Fruit fly (Drosophila melanogaster) whole organism, embryonic: ENCODE measurements around the gene CG10353.

Source experiments
- CG10147 ChIP-seq: fragments of 200-800 bp; sonication (Bioruptor generic); optimal IDR thresholded peaks from 2 replicates; lab custom pipeline; 2019; ENCODE audit warnings: missing biosample characterization, mild to moderate bottlenecking, missing genetic modification characterization, moderate library complexity
- CG1024 ChIP-seq: fragments of 200-800 bp; sonication (Bioruptor generic); IDR thresholded peaks from 2 replicates; pipeline ENCODE4 v1.3.6; 2022; ENCODE audit warnings: missing biosample characterization, missing genetic modification characterization
- CG10267 ChIP-seq: fragments of 200-800 bp; sonication (Bioruptor generic); optimal IDR thresholded peaks from 2 replicates; lab custom pipeline; 2018; ENCODE audit warnings: missing biosample characterization, mild to moderate bottlenecking, missing genetic modification characterization, moderate library complexity
- CG10959 ChIP-seq: fragments of 200-800 bp; sonication (Bioruptor generic); IDR thresholded peaks from 2 replicates; pipeline ENCODE4 v1.3.6; 2022; ENCODE audit warnings: missing biosample characterization, missing genetic modification characterization
- CG14667 ChIP-seq: fragments of 200-800 bp; sonication (Bioruptor generic); IDR thresholded peaks from 2 replicates; pipeline ENCODE4 v1.3.6; 2022; ENCODE audit warnings: missing biosample characterization, missing genetic modification characterization
- CG14710 ChIP-seq: fragments of 200-800 bp; sonication (Bioruptor generic); optimal IDR thresholded peaks from 3 replicates; lab custom pipeline; 2019; ENCODE audit warnings: missing biosample characterization, mild to moderate bottlenecking, missing genetic modification characterization, moderate library complexity
- CG16779 ChIP-seq: fragments of 200-800 bp; sonication (Bioruptor generic); IDR thresholded peaks from 2 replicates; pipeline ENCODE4 v1.3.6; 2022; ENCODE audit warnings: missing biosample characterization, missing genetic modification characterization
- CG18262 ChIP-seq: fragments of 200-800 bp; optimal IDR thresholded peaks from 3 replicates; lab custom pipeline; 2019; ENCODE audit warnings: missing biosample characterization, mild to moderate bottlenecking, missing genetic modification characterization, moderate library complexity
- CG2120 ChIP-seq: fragments of 200-800 bp; sonication (Bioruptor generic); optimal IDR thresholded peaks from 3 replicates; lab custom pipeline; 2016; ENCODE audit warnings: missing biosample characterization, missing genetic modification characterization
- CG2712 ChIP-seq: fragments of 200-800 bp; optimal IDR thresholded peaks from 3 replicates; lab custom pipeline; 2019; ENCODE audit warnings: missing biosample characterization, mild to moderate bottlenecking, missing genetic modification characterization, moderate library complexity
- CG2889 ChIP-seq: fragments of 200-800 bp; sonication (Bioruptor generic); IDR thresholded peaks from 3 replicates; pipeline ENCODE4 v1.3.6; 2022; ENCODE audit warnings: missing biosample characterization, missing genetic modification characterization
- CG32532 ChIP-seq: fragments of 200-800 bp; sonication (Bioruptor generic); IDR thresholded peaks from 2 replicates; pipeline ENCODE4 v1.3.6; 2022; ENCODE audit warnings: missing biosample characterization, missing genetic modification characterization
- CG4617 ChIP-seq: fragments of 200-800 bp; sonication (Bioruptor generic); optimal IDR thresholded peaks from 3 replicates; lab custom pipeline; 2016; ENCODE audit warnings: missing biosample characterization, missing genetic modification characterization, borderline replicate concordance
- CG7357 ChIP-seq: fragments of 200-800 bp; sonication (Bioruptor generic); IDR thresholded peaks from 3 replicates; pipeline ENCODE4 v1.3.6; 2022; ENCODE audit warnings: missing biosample characterization, missing genetic modification characterization
- CG8290 ChIP-seq, 3 experiments: fragments of 200-800 bp; sonication (Bioruptor generic); optimal IDR thresholded peaks; 2 replicates each; lab custom pipeline; 2016 to 2019; ENCODE audit warnings: missing biosample characterization in 3 of 3, missing genetic modification characterization in 3 of 3, mild to moderate bottlenecking in 2 of 3, moderate library complexity in 1 of 3
- CG9797 ChIP-seq: fragments of 200-800 bp; sonication (Bioruptor generic); optimal IDR thresholded peaks from 3 replicates; lab custom pipeline; 2018; ENCODE audit warnings: missing biosample characterization, mild to moderate bottlenecking, missing genetic modification characterization
- CTCF ChIP-seq: fragments of 200-800 bp; sonication (Bioruptor generic); optimal IDR thresholded peaks from 2 replicates; lab custom pipeline; 2017; ENCODE audit warnings: missing biosample characterization, mild to moderate bottlenecking, missing genetic modification characterization, moderate library complexity
- D19A ChIP-seq: fragments of 200-800 bp; optimal IDR thresholded peaks from 3 replicates; lab custom pipeline; 2019; ENCODE audit warnings: missing biosample characterization, mild to moderate bottlenecking, missing genetic modification characterization, moderate library complexity
- Dll ChIP-seq: fragments of 200-800 bp; sonication (Bioruptor generic); IDR thresholded peaks from 4 replicates; pipeline ENCODE4 v1.3.6; 2022; ENCODE audit warnings: missing biosample characterization, missing genetic modification characterization; ENCODE audit not compliant: partially characterized antibody
- Ets65A ChIP-seq: fragments of 200-800 bp; sonication (Bioruptor generic); peaks from one replicate; lab custom pipeline; 2016; ENCODE audit warnings: missing biosample characterization, missing genetic modification characterization
- Ets97D ChIP-seq: fragments of 200-800 bp; sonication (Bioruptor generic); optimal IDR thresholded peaks from 3 replicates; lab custom pipeline; 2016; ENCODE audit warnings: missing biosample characterization, missing genetic modification characterization
- Fer2 ChIP-seq: fragments of 200-800 bp; sonication (Bioruptor generic); optimal IDR thresholded peaks from 2 replicates; lab custom pipeline; 2018; ENCODE audit warnings: missing biosample characterization, mild to moderate bottlenecking, missing genetic modification characterization, moderate library complexity
- Fer3 ChIP-seq: fragments of 200-800 bp; sonication (Bioruptor generic); optimal IDR thresholded peaks from 2 replicates; lab custom pipeline; 2018; ENCODE audit warnings: missing biosample characterization, mild to moderate bottlenecking, missing genetic modification characterization, moderate library complexity
- Med ChIP-seq: fragments of 200-800 bp; sonication (Bioruptor generic); peaks from one replicate; lab custom pipeline; 2016; ENCODE audit warnings: missing biosample characterization, missing genetic modification characterization, mild to moderate bottlenecking, inconsistent platforms, moderate library complexity
- NfI ChIP-seq: fragments of 200-800 bp; sonication (Bioruptor generic); optimal IDR thresholded peaks from 3 replicates; lab custom pipeline; 2018; ENCODE audit warnings: missing biosample characterization, mild to moderate bottlenecking, missing genetic modification characterization, moderate library complexity
- Ptx1 ChIP-seq: fragments of 200-800 bp; sonication (Bioruptor generic); IDR thresholded peaks from 2 replicates; pipeline ENCODE4 v1.3.6; 2022; ENCODE audit warnings: missing biosample characterization, missing genetic modification characterization
- Sox102F ChIP-seq: fragments of 200-800 bp; sonication (Bioruptor generic); optimal IDR thresholded peaks from 2 replicates; lab custom pipeline; 2018; ENCODE audit warnings: missing biosample characterization, mild to moderate bottlenecking, missing genetic modification characterization, moderate library complexity
- Sry-δ ChIP-seq: fragments of 200-800 bp; sonication (Bioruptor generic); optimal IDR thresholded peaks from 2 replicates; lab custom pipeline; 2016; ENCODE audit warnings: missing biosample characterization, missing genetic modification characterization
- YL-1 ChIP-seq: fragments of 200-800 bp; sonication (Bioruptor generic); optimal IDR thresholded peaks from 3 replicates; lab custom pipeline; 2017; ENCODE audit warnings: missing biosample characterization, mild to moderate bottlenecking, missing genetic modification characterization
- aop ChIP-seq: fragments of 200-800 bp; sonication (Bioruptor generic); IDR thresholded peaks from 2 replicates; pipeline ENCODE4 v1.3.6; 2022; ENCODE audit warnings: missing biosample characterization, missing genetic modification characterization
- ase ChIP-seq: fragments of 200-800 bp; sonication (Bioruptor generic); IDR thresholded peaks from 3 replicates; pipeline ENCODE4 v1.3.6; 2022; ENCODE audit warnings: missing biosample characterization, missing genetic modification characterization
- cas ChIP-seq: fragments of 200-800 bp; sonication (Bioruptor generic); IDR thresholded peaks from 2 replicates; pipeline ENCODE4 v1.3.6; 2022; ENCODE audit warnings: missing biosample characterization, missing genetic modification characterization
- chinmo ChIP-seq: fragments of 200-800 bp; sonication (Bioruptor generic); IDR thresholded peaks from 4 replicates; pipeline ENCODE4 v1.3.6; 2022; ENCODE audit warnings: missing biosample characterization, missing genetic modification characterization; ENCODE audit not compliant: partially characterized antibody
- corto ChIP-seq: fragments of 200-800 bp; sonication (Bioruptor generic); optimal IDR thresholded peaks from 2 replicates; lab custom pipeline; 2016; ENCODE audit warnings: missing biosample characterization, mild to moderate bottlenecking, missing genetic modification characterization, moderate library complexity
- crc ChIP-seq: fragments of 200-800 bp; sonication (Bioruptor generic); optimal IDR thresholded peaks from 2 replicates; lab custom pipeline; 2016; ENCODE audit warnings: missing biosample characterization, missing genetic modification characterization
- crp ChIP-seq, 2 experiments: fragments of 200-800 bp; sonication (Bioruptor generic); optimal IDR thresholded peaks; 2 replicates in 1 of 2; 3 replicates in 1 of 2; lab custom pipeline; 2017; ENCODE audit warnings: missing biosample characterization in 2 of 2, missing genetic modification characterization in 2 of 2, mild to moderate bottlenecking in 1 of 2, moderate library complexity in 1 of 2
- fu2 ChIP-seq: fragments of 200-800 bp; sonication (Bioruptor generic); optimal IDR thresholded peaks from 2 replicates; lab custom pipeline; 2016; ENCODE audit warnings: missing biosample characterization, missing genetic modification characterization
- gfzf ChIP-seq: fragments of 200-800 bp; sonication (Bioruptor generic); optimal IDR thresholded peaks from 2 replicates; lab custom pipeline; 2016; ENCODE audit warnings: missing biosample characterization, mild to moderate bottlenecking, missing genetic modification characterization, moderate library complexity
- her ChIP-seq: fragments of 200-800 bp; sonication (Bioruptor generic); optimal IDR thresholded peaks from 2 replicates; lab custom pipeline; 2016; ENCODE audit warnings: missing biosample characterization, missing genetic modification characterization
- ind ChIP-seq: fragments of 200-800 bp; sonication (Bioruptor generic); optimal IDR thresholded peaks from 3 replicates; lab custom pipeline; 2016; ENCODE audit warnings: missing biosample characterization, missing genetic modification characterization
- jumu ChIP-seq: fragments of 200-800 bp; sonication (Bioruptor generic); optimal IDR thresholded peaks from 3 replicates; lab custom pipeline; 2016; ENCODE audit warnings: missing biosample characterization, missing genetic modification characterization
- lola ChIP-seq, 3 experiments: fragments of >200 bp in 2 of 3; fragments of 200-800 bp in 1 of 3; sonication (Bioruptor generic) in 1 of 3; optimal IDR thresholded peaks; 2 replicates each; lab custom pipeline; 2017 to 2019; ENCODE audit warnings: missing biosample characterization in 3 of 3, missing genetic modification characterization in 3 of 3, mild to moderate bottlenecking in 1 of 3, moderate library complexity in 1 of 3
- nmo ChIP-seq: fragments of 200-800 bp; sonication (Bioruptor generic); optimal IDR thresholded peaks from 2 replicates; lab custom pipeline; 2018; ENCODE audit warnings: missing biosample characterization, mild to moderate bottlenecking, missing genetic modification characterization, moderate library complexity
- phol ChIP-seq: fragments of 200-800 bp; sonication (Bioruptor generic); optimal IDR thresholded peaks from 3 replicates; lab custom pipeline; 2018; ENCODE audit warnings: missing biosample characterization, mild to moderate bottlenecking, missing genetic modification characterization, moderate library complexity
- row ChIP-seq: fragments of 200-800 bp; sonication (Bioruptor generic); IDR thresholded peaks from 3 replicates; pipeline ENCODE4 v1.3.6; 2022; ENCODE audit warnings: missing biosample characterization, missing genetic modification characterization
- sisA ChIP-seq: fragments of 200-800 bp; sonication (Bioruptor generic); IDR thresholded peaks from 2 replicates; pipeline ENCODE4 v1.3.6; 2022; ENCODE audit warnings: missing biosample characterization, missing genetic modification characterization
- slp2 ChIP-seq: fragments of 200-800 bp; sonication (Bioruptor generic); optimal IDR thresholded peaks from 2 replicates; lab custom pipeline; 2016; ENCODE audit warnings: missing biosample characterization, missing genetic modification characterization
- ssp ChIP-seq: fragments of 200-800 bp; sonication (Bioruptor generic); IDR thresholded peaks from 2 replicates; pipeline ENCODE4 v1.3.6; 2022; ENCODE audit warnings: missing biosample characterization, missing genetic modification characterization
- stwl ChIP-seq: fragments of 200-800 bp; sonication (Bioruptor generic); optimal IDR thresholded peaks from 3 replicates; lab custom pipeline; 2018; ENCODE audit warnings: missing biosample characterization, mild to moderate bottlenecking, missing genetic modification characterization, moderate library complexity
- tio ChIP-seq: fragments of 200-800 bp; sonication (Bioruptor generic); optimal IDR thresholded peaks from 2 replicates; lab custom pipeline; 2017; ENCODE audit warnings: missing biosample characterization, missing genetic modification characterization, inconsistent platforms
- wek ChIP-seq: fragments of 200-800 bp; sonication (Bioruptor generic); optimal IDR thresholded peaks from 3 replicates; lab custom pipeline; 2018; ENCODE audit warnings: missing biosample characterization, mild to moderate bottlenecking, missing genetic modification characterization, moderate library complexity

The CG10353 gene

DNA sequence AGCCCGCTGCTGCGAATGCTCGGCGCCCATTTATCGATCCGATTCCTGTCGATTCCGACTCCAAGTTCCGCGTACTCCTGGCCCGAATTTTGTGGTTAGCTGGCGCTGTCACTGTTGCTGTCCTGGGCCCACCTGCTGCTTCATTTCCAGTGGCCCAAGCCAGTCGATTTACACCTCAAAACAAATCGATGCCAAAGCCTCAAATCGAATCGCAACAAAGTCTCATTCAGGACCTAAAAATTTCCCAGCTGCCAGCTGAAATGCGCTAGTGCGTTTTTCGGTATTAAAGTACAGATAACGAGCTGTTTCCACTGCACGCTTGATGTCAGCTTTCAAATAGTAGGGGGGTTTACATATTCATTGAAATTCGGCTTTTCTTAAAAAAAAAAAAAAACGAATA, 14.4 kb downstream of the CG10353 start, which contains the start of gene BORCS5 (continued):
- TF ChIP-seq Dll (GFP tag; lab: Robert Waterston, UW) (0 out of 4 replicates have a peak, but pooled peaks have one; percentile 12), Fer3 (tag; lab: Kevin White, UChicago) (no peak), CG8290 (GFP tag; optimal IDR thresholded peaks at IDR 0.05; lab: Kevin White, UChicago) (no peak), CG8290 (tag; optimal IDR thresholded peaks at IDR 0.05; lab: Kevin White, UChicago) (no peak), ssp (GFP tag; lab: Robert Waterston, UW) (peak; percentile 96), CTCF (GFP tag; lab: Kevin White, UChicago) (no peak), Sry-δ (peak; percentile 43), crp (GFP tag; optimal IDR thresholded peaks at IDR 0.05; lab: Kevin White, UChicago) (peak in 1 of 2 experiments; percentile 54), Fer2 (tag; lab: Kevin White, UChicago) (no peak), ase (GFP tag; lab: Robert Waterston, UW) (no peak), CG10147 (GFP tag; lab: Kevin White, UChicago) (no peak), row (GFP tag; lab: Robert Waterston, UW) (peak; percentile 72), her (GFP tag; lab: Kevin White, UChicago) (no peak), Ets65A (GFP tag; lab: Kevin White, UChicago) (peak; percentile 91), ind (no peak), CG2889 (no peak), Ptx1 (GFP tag; lab: Robert Waterston, UW) (0 out of 2 replicates have a peak, but pooled peaks have one; percentile 13), cas (no peak), lola (GFP tag; optimal IDR thresholded peaks at IDR 0.05; lab: Kevin White, UChicago) (peak in 1 of 3 experiments; percentile 81), chinmo (GFP tag; lab: Robert Waterston, UW) (0 out of 4 replicates have a peak, but pooled peaks have one; percentile 15), D19A (tag; lab: Kevin White, UChicago) (no peak), nmo (GFP tag; lab: Kevin White, UChicago) (peak; percentile 25), CG18262 (tag; lab: Kevin White, UChicago) (no peak), CG14710 (tag; lab: Kevin White, UChicago) (peak; percentile 30), CG9797 (GFP tag; lab: Kevin White, UChicago) (peak; percentile 15), CG10959 (GFP tag; lab: Robert Waterston, UW) (no peak), CG16779 (no peak), tio (GFP tag; lab: Kevin White, UChicago) (no peak), CG7357 (GFP tag; lab: Robert Waterston, UW) (peak; percentile 90), Med (GFP tag; lab: Kevin White, UChicago) (peak; percentile 51), slp2 (no peak), fu2 (GFP tag; lab: Kevin White, UChicago) (no peak), CG32532 (GFP tag; lab: Robert Waterston, UW) (peak; percentile 22; the same call in 1 of the 2 replicates), Sox102F (GFP tag; lab: Kevin White, UChicago) (no peak), CG10267 (tag; lab: Kevin White, UChicago) (peak; percentile 1), NfI (no peak), CG2120 (GFP tag; lab: Kevin White, UChicago) (peak; percentile 1), corto (GFP tag; lab: Kevin White, UChicago) (no peak), phol (peak; percentile 30), jumu (GFP tag; lab: Kevin White, UChicago) (no peak), stwl (tag; lab: Kevin White, UChicago) (peak; percentile 41), sisA (GFP tag; lab: Robert Waterston, UW) (no peak), gfzf (GFP tag; lab: Kevin White, UChicago) (peak; percentile 77), CG4617 (GFP tag; lab: Kevin White, UChicago) (peak; percentile 42), CG2712 (tag; lab: Kevin White, UChicago) (no peak), crc (GFP tag; lab: Kevin White, UChicago) (no peak), aop (GFP tag; lab: Robert Waterston, UW) (no peak), YL-1 (peak; percentile 19), CG1024 (peak; percentile 47), CG14667 (GFP tag; lab: Robert Waterston, UW) (no peak), Ets97D (GFP tag; lab: Kevin White, UChicago) (peak; percentile 32), wek (peak; percentile 80)
